Fruit fly (Drosophila melanogaster): ENCODE results near the gene CG5276.

Gene CG5276

DNA sequence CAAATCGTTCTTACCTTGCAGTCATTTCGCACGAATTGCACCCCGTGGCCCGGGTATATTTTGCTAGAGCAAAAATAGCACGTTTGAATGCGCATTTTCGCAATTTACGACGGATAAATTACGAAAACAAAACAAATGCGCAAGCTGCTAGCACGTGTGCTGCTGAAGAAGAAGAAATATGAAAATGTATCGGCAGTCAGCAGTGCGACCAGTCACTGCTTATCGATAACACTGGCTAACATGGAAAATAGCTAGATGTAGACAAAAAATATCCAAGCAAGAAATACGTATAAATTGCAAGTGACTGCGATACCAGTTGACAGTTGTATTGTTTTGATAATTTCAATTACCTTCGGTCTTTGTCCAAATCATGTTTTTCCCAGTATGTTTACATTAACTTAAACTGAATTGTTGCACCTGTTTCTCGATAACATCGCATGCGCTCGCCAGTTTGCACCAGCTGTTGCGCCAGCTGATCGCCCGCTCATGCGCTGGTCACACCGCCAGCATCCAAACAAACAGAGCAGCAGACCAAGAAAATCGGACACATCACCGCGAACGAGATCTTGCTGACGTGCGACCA, at the start of gene CG5276, which contains the start of gene RpL24-like (continued):
- TF ChIP-seq B-H1 (GFP tag; IDR thresholded peaks at IDR 0.05): no peak
- TF ChIP-seq lov (optimal IDR thresholded peaks at IDR 0.05): no peak
- TF ChIP-seq lov (GFP tag; IDR thresholded peaks at IDR 0.05): no peak
- TF ChIP-seq NfI (GFP tag; optimal IDR thresholded peaks at IDR 0.05): no peak
- peak; percentile 77 for TF ChIP-seq BEAF-32 (GFP tag; optimal IDR thresholded peaks at IDR 0.05)
- no peak for TF ChIP-seq CG10147 (GFP tag; optimal IDR thresholded peaks at IDR 0.05)
- TF ChIP-seq bsh (GFP tag; optimal IDR thresholded peaks at IDR 0.05): no peak
- no peak for TF ChIP-seq Deaf1 (tag; optimal IDR thresholded peaks at IDR 0.05)
- TF ChIP-seq CG5180 (GFP tag; optimal IDR thresholded peaks at IDR 0.05): no peak
- 0 out of 3 replicates have a peak, but pooled peaks have one; percentile 16 for TF ChIP-seq Opbp (GFP tag; IDR thresholded peaks at IDR 0.05; ENCODE audit: partially characterized antibody)
- TF ChIP-seq sob (GFP tag; IDR thresholded peaks at IDR 0.05): no peak; the same call in 1 of the 2 replicates
- TF ChIP-seq schlank (tag; optimal IDR thresholded peaks at IDR 0.05): no peak
- no peak for TF ChIP-seq vfl (GFP tag; optimal IDR thresholded peaks at IDR 0.05)
- TF ChIP-seq CG16815 (GFP tag; optimal IDR thresholded peaks at IDR 0.05): no peak
- no peak for TF ChIP-seq ATbp (GFP tag; optimal IDR thresholded peaks at IDR 0.05)
- no peak for TF ChIP-seq CG43689 (GFP tag; IDR thresholded peaks at IDR 0.05)
- peak; percentile 13 for TF ChIP-seq CG13424 (tag; optimal IDR thresholded peaks at IDR 0.05)
- TF ChIP-seq CG12744 (GFP tag; optimal IDR thresholded peaks at IDR 0.05): no peak
- TF ChIP-seq ci (GFP tag; IDR thresholded peaks at IDR 0.05): no peak
- peak in 1 of 2 experiments; percentile 37 for TF ChIP-seq Pdp1 (GFP tag; optimal IDR thresholded peaks at IDR 0.05)
- TF ChIP-seq Awh (GFP tag; IDR thresholded peaks at IDR 0.05): no peak
- TF ChIP-seq pfk (GFP tag; optimal IDR thresholded peaks at IDR 0.05): no peak
- no peak for TF ChIP-seq CG18262 (tag; optimal IDR thresholded peaks at IDR 0.05)
- no peak for TF ChIP-seq CG16779 (GFP tag; IDR thresholded peaks at IDR 0.05)
- TF ChIP-seq Antp (GFP tag; optimal IDR thresholded peaks at IDR 0.05): no peak
- no peak for TF ChIP-seq lab (GFP tag; optimal IDR thresholded peaks at IDR 0.05)
- TF ChIP-seq Hmr (GFP tag; optimal IDR thresholded peaks at IDR 0.05): no peak
- no peak for TF ChIP-seq Dip2 (GFP tag; IDR thresholded peaks at IDR 0.05)
- TF ChIP-seq CG11456 (GFP tag; IDR thresholded peaks at IDR 0.05): no peak
- no peak for TF ChIP-seq caup (GFP tag; optimal IDR thresholded peaks at IDR 0.05; ENCODE audit: severe bottlenecking)
- no peak for TF ChIP-seq so (GFP tag; IDR thresholded peaks at IDR 0.05)
- TF ChIP-seq wdn (GFP tag; IDR thresholded peaks at IDR 0.05): no peak
- no peak for TF ChIP-seq CG7786 (GFP tag; optimal IDR thresholded peaks at IDR 0.05)
- no peak for TF ChIP-seq oc (tag; optimal IDR thresholded peaks at IDR 0.05)
- no peak for TF ChIP-seq CG2889 (GFP tag; IDR thresholded peaks at IDR 0.05)
- no peak for TF ChIP-seq kay (GFP tag; optimal IDR thresholded peaks at IDR 0.05)
- TF ChIP-seq Rx (GFP tag; IDR thresholded peaks at IDR 0.05): no peak
- no peak for TF ChIP-seq Hr78 (GFP tag; optimal IDR thresholded peaks at IDR 0.05)
- no peak for TF ChIP-seq nom (GFP tag; optimal IDR thresholded peaks at IDR 0.05)
- no peak for TF ChIP-seq slou (GFP tag; optimal IDR thresholded peaks at IDR 0.05)
- TF ChIP-seq CG4424 (GFP tag; optimal IDR thresholded peaks at IDR 0.05): peak; percentile 3
- TF ChIP-seq CG4820 (GFP tag; optimal IDR thresholded peaks at IDR 0.05): no peak
- TF ChIP-seq CG1233 (GFP tag; optimal IDR thresholded peaks at IDR 0.05): peak; percentile 35
- no peak for TF ChIP-seq gcm2 (GFP tag; optimal IDR thresholded peaks at IDR 0.05)
- no peak for TF ChIP-seq CG18476 (GFP tag; optimal IDR thresholded peaks at IDR 0.05)
- peak; percentile 59 for TF ChIP-seq hbn (GFP tag; IDR thresholded peaks at IDR 0.05; ENCODE audit: partially characterized antibody)
- peak; percentile 26 for TF ChIP-seq CrebB (tag; optimal IDR thresholded peaks at IDR 0.05)
- TF ChIP-seq phol (tag; optimal IDR thresholded peaks at IDR 0.05): peak; percentile 58
- TF ChIP-seq Rfx (GFP tag; IDR thresholded peaks at IDR 0.05): no peak; the same call in 1 of the 2 replicates
- TF ChIP-seq ken (GFP tag; IDR thresholded peaks at IDR 0.05): no peak

All from whole organism, embryonic.